Worm (Caenorhabditis elegans): ENCODE measurements around the gene ZK643.2.

Gene ZK643.2

ce11 chrIII:8910139-8910538, 46.2 kb upstream of the ZK643.2 start:
- no peak for TF ChIP-seq nhr-25 (tag; optimal IDR thresholded peaks at IDR 0.05)
- no peak for TF ChIP-seq C34F6.9 (tag; optimal IDR thresholded peaks at IDR 0.05)

DNA sequence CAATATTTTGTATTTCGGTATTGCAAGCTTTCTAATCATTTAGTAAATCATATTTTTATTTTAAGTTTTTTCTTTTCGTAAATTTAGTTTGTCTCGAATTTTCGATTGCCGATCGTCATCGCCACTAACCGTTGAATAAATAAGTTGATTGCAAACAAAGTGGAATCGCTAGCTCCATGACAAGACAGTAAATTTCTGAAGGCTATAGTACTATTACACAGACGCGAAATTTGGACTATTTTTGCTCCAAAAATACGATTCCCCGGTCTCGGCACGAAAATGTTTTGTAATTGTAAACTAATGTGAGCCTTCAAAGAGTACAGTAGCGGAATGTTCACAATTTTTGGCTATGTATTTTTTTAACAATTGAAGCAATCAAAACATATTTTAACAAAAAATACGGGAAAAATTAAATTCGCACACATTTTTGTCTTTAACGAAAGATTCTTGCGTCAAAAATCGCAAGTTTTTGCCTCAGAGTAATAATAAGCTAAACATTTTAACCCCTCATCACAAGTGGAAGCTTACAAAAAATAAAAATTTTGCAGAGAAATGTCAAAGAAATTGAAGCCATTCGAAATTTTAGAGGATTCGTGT, 44.6 kb upstream of the ZK643.2 start, which contains the start of gene tpk-1:
tpk-1 (plus strand) TSS at position 547 of the 597 bp plus-strand sequence.
- TF ChIP-seq lsy-2 (tag; optimal IDR thresholded peaks at IDR 0.05) (peak in 1 of 2 experiments; percentile 24), peb-1 (tag; optimal IDR thresholded peaks at IDR 0.05) (no peak), sem-4 (tag; optimal IDR thresholded peaks at IDR 0.05) (no peak), crh-2 (tag; optimal IDR thresholded peaks at IDR 0.05) (no peak), sma-9 (GFP tag; optimal IDR thresholded peaks at IDR 0.05) (no peak), sma-9 (tag; optimal IDR thresholded peaks at IDR 0.05) (no peak), nhr-10 (tag; optimal IDR thresholded peaks at IDR 0.05) (no peak), F13H6.1 (tag; optimal IDR thresholded peaks at IDR 0.05) (no peak)

- no peak for TF ChIP-seq zag-1 (tag; optimal IDR thresholded peaks at IDR 0.05)
These were observed 42.9 kb upstream of the ZK643.2 start, which contains the start of gene trxr-2 for ce11 chrIII:8913469-8913868. Gene trxr-2 (plus strand): TSS chrIII:8913769.

DNA sequence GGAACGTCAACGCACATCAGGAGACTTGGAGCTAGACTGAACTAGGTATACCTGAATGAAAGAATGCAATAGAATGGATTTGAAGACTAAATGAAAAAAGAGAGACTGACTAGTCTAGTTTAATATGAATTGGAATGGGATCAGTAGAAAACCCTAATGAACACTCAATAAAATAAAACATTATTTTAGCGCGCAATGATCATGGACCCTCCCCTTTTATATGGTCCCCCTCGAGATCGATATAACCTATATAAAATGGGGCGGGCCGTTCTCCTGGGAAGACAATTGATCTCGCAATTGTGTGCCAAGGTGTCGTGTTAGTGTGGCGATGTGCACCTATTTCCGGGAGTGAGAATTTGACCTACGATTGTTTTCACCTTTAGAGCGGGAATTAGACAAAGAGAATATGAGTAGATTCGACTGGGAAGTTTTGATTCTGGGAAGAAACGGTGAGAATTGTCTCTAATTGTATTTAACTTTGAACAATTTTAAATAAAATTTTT, 38.4 kb upstream of the ZK643.2 start, which contains the start of gene cdc-25.3:
cdc-25.3 (minus strand) TSS at position 51 of the 503 bp plus-strand sequence.
- TF ChIP-seq peb-1 (tag; optimal IDR thresholded peaks at IDR 0.05) (no peak), dmd-4 (tag; optimal IDR thresholded peaks at IDR 0.05) (no peak), nhr-23 (tag; optimal IDR thresholded peaks at IDR 0.05) (no peak), elt-1 (tag; optimal IDR thresholded peaks at IDR 0.05) (no peak), ztf-11 (tag; optimal IDR thresholded peaks at IDR 0.05) (no peak), ztf-1 (GFP tag; conservative IDR thresholded peaks at IDR 0.05) (no peak), gmeb-1 (tag; optimal IDR thresholded peaks at IDR 0.05) (no peak), egl-27 (tag; optimal IDR thresholded peaks at IDR 0.05) (no peak), zag-1 (tag; optimal IDR thresholded peaks at IDR 0.05) (no peak)

- TF ChIP-seq ztf-4 (tag; optimal IDR thresholded peaks at IDR 0.05): no peak
- TF ChIP-seq lin-11 (tag; optimal IDR thresholded peaks at IDR 0.05): no peak
- no peak for TF ChIP-seq F13H6.1 (tag; optimal IDR thresholded peaks at IDR 0.05)
- TF ChIP-seq nhr-10 (tag; optimal IDR thresholded peaks at IDR 0.05): no peak
- no peak for TF ChIP-seq nhr-25 (tag; optimal IDR thresholded peaks at IDR 0.05)
- no peak for TF ChIP-seq nhr-12 (tag; optimal IDR thresholded peaks at IDR 0.05)
- no peak for TF ChIP-seq skn-1 (tag; optimal IDR thresholded peaks at IDR 0.05)
- TF ChIP-seq C34F6.9 (tag; optimal IDR thresholded peaks at IDR 0.05): no peak
- no peak for TF ChIP-seq Y55F3AM.14 (GFP tag; optimal IDR thresholded peaks at IDR 0.05)
- TF ChIP-seq dmd-4 (tag; optimal IDR thresholded peaks at IDR 0.05): no peak
- no peak for TF ChIP-seq crh-2 (tag; optimal IDR thresholded peaks at IDR 0.05)
- TF ChIP-seq gmeb-1 (tag; optimal IDR thresholded peaks at IDR 0.05): no peak
- no peak for TF ChIP-seq nhr-77 (tag; optimal IDR thresholded peaks at IDR 0.05)
- no peak for TF ChIP-seq nhr-21 (tag; optimal IDR thresholded peaks at IDR 0.05)
These were observed 36.6 kb upstream of the ZK643.2 start, which contains the start of gene ZK637.15 for ce11 chrIII:8919784-8920183. Gene ZK637.15 (plus strand): TSS chrIII:8920084.

ce11 chrIII:8922061-8922460, 34.3 kb upstream of the ZK643.2 start:
- no peak for TF ChIP-seq ama-1 (optimal IDR thresholded peaks at IDR 0.05)
- peak; percentile 37 for TF ChIP-seq crh-2 (tag; optimal IDR thresholded peaks at IDR 0.05)
- peak; percentile 11 for TF ChIP-seq C34F6.9 (tag; optimal IDR thresholded peaks at IDR 0.05)
- peak; percentile 65 for TF ChIP-seq ztf-4 (tag; optimal IDR thresholded peaks at IDR 0.05)
- peak in 1 of 2 experiments; percentile 57 for TF ChIP-seq mdl-1 (tag; optimal IDR thresholded peaks at IDR 0.05)
- no peak for TF ChIP-seq dmd-4 (tag; optimal IDR thresholded peaks at IDR 0.05)
- TF ChIP-seq lin-13 (GFP tag; optimal IDR thresholded peaks at IDR 0.05): peak; percentile 18
- TF ChIP-seq Y55F3AM.14 (GFP tag; optimal IDR thresholded peaks at IDR 0.05): no peak
- no peak for TF ChIP-seq mab-5 (tag; optimal IDR thresholded peaks at IDR 0.05)
- no peak for TF ChIP-seq blmp-1 (tag; optimal IDR thresholded peaks at IDR 0.05; ENCODE audit: insufficient read depth)
- peak; percentile 54 for TF ChIP-seq nhr-129 (tag; optimal IDR thresholded peaks at IDR 0.05)
- TF ChIP-seq nhr-25 (tag; optimal IDR thresholded peaks at IDR 0.05): peak; percentile 37
- peak; percentile 39 for TF ChIP-seq sma-9 (GFP tag; optimal IDR thresholded peaks at IDR 0.05)
- TF ChIP-seq sma-9 (tag; optimal IDR thresholded peaks at IDR 0.05): no peak
- peak in 1 of 2 experiments; percentile 27 for TF ChIP-seq lsy-2 (tag; optimal IDR thresholded peaks at IDR 0.05)

All from whole organism, L2 larva.